Fruit fly (Drosophila melanogaster): ENCODE measurements around the gene CG16713.

The CG16713 gene

dm6 chr2L:3655698-3656105 lies 39.5 kb downstream of the CG16713 start (continued):
- TF ChIP-seq gsb-n (tag; optimal IDR thresholded peaks at IDR 0.05) = peak; percentile 98
- peak; percentile 99 for TF ChIP-seq ATbp (GFP tag; optimal IDR thresholded peaks at IDR 0.05)
- TF ChIP-seq insv (GFP tag; optimal IDR thresholded peaks at IDR 0.05) = peak; percentile 29 to 83
- TF ChIP-seq Asciz (GFP tag; optimal IDR thresholded peaks at IDR 0.05) = peak; percentile 98
- TF ChIP-seq CG14441 (GFP tag; IDR thresholded peaks at IDR 0.05) = peak; percentile 97
- TF ChIP-seq Bgb (GFP tag; IDR thresholded peaks at IDR 0.05; ENCODE audit: partially characterized antibody) = no peak
- TF ChIP-seq Abd-B (GFP tag; optimal IDR thresholded peaks at IDR 0.05) = peak; percentile 98
- TF ChIP-seq gem (tag; optimal IDR thresholded peaks at IDR 0.05) = peak; percentile 99
- peak; percentile 97 for TF ChIP-seq CG17385 (GFP tag; optimal IDR thresholded peaks at IDR 0.05)
- peak; percentile 98 for TF ChIP-seq fd64A (GFP tag; optimal IDR thresholded peaks at IDR 0.05)
- peak; percentile 88 for TF ChIP-seq CG17802 (tag; optimal IDR thresholded peaks at IDR 0.05)
- TF ChIP-seq CG7786 (GFP tag; optimal IDR thresholded peaks at IDR 0.05) = peak; percentile 98
- peak; percentile 98 for TF ChIP-seq Ssrp (tag; optimal IDR thresholded peaks at IDR 0.05)
- peak; percentile 96 for TF ChIP-seq CG15696 (tag; optimal IDR thresholded peaks at IDR 0.05)
- TF ChIP-seq Taf1 (GFP tag; IDR thresholded peaks at IDR 0.05) = peak; percentile 98
- peak; percentile 94 for TF ChIP-seq CG15514 (GFP tag; optimal IDR thresholded peaks at IDR 0.05)
- peak; percentile 98 for TF ChIP-seq CG10147 (GFP tag; optimal IDR thresholded peaks at IDR 0.05)
- TF ChIP-seq CG3065 (GFP tag; optimal IDR thresholded peaks at IDR 0.05) = peak; percentile 96
- peak; percentile 49; the same call in 1 of the 2 replicates for TF ChIP-seq crol (GFP tag; IDR thresholded peaks at IDR 0.05)
- TF ChIP-seq slou (GFP tag; optimal IDR thresholded peaks at IDR 0.05) = peak; percentile 92
- peak; percentile 91 for TF ChIP-seq CG2199 (GFP tag; IDR thresholded peaks at IDR 0.05)
- peak; percentile 97 for TF ChIP-seq CG15011 (GFP tag; optimal IDR thresholded peaks at IDR 0.05)
- TF ChIP-seq zen2 (GFP tag; IDR thresholded peaks at IDR 0.05; ENCODE audit: partially characterized antibody) = no peak
- TF ChIP-seq CG1647 (GFP tag; optimal IDR thresholded peaks at IDR 0.05) = peak; percentile 96
- peak; percentile 99 for TF ChIP-seq CG2712 (tag; optimal IDR thresholded peaks at IDR 0.05)
- peak; percentile 97 for TF ChIP-seq pb (GFP tag; optimal IDR thresholded peaks at IDR 0.05)

dm6 chr2L:3654956-3655618 lies 40.1 kb downstream of the CG16713 start:
- peak; percentile 75; the same call in 1 of the 2 replicates for TF ChIP-seq vvl (GFP tag; IDR thresholded peaks at IDR 0.05)
- peak; percentile 97 for TF ChIP-seq kah (GFP tag; optimal IDR thresholded peaks at IDR 0.05)
- 0 out of 4 replicates have a peak, but pooled peaks have one; percentile 25 for TF ChIP-seq chinmo (GFP tag; IDR thresholded peaks at IDR 0.05; ENCODE audit: partially characterized antibody)
- TF ChIP-seq Pdp1 (GFP tag; optimal IDR thresholded peaks at IDR 0.05) = peak in 1 of 2 experiments; percentile 77
- TF ChIP-seq CG8924 (tag; optimal IDR thresholded peaks at IDR 0.05) = no peak
- peak; percentile 35; the same call in 1 of the 3 replicates for TF ChIP-seq sr (GFP tag; IDR thresholded peaks at IDR 0.05)
- no peak for TF ChIP-seq CG12155 (GFP tag; optimal IDR thresholded peaks at IDR 0.05)

DNA sequence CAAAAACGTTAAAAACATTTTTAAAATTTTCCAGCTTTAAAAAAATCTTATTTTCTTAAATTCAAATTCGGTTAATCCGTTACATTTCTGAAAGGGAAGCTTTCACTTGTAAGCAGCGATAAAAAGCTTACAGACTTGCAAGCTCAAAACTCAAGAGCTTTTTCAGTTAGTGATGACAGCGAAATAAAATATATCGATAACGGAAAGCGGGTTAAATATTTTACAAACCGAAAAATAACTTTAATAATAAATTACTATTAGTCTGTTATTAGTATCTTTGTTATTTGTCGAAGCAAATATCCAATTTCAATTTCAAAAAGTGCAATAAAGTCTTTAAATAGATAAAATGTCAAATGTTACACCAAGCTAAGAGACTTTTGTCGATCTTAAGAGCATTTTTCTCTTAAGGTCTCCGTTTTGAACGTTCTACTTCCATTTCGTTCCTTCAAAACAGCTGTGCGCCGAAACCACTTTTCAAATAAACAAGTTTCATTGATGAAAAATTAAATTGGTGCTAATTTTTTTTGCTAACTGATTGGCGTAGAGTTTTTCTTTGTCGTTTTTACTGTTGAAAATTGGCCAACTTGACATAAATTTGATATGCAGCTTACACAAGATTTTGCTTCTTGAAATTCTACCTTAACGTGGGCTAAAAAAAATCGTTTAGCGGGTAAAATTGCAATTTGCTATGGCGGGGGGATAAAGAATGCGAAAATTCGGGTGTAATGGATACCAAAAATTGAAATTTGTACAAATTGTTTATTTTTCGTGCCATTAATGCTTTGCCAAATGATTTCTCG lies 46.8 kb downstream of the CG16713 start:
- TF ChIP-seq ERR (GFP tag; optimal IDR thresholded peaks at IDR 0.05) (no peak), ewg (GFP tag; optimal IDR thresholded peaks at IDR 0.05) (no peak), D19B (GFP tag; optimal IDR thresholded peaks at IDR 0.05) (no peak), p53 (GFP tag; optimal IDR thresholded peaks at IDR 0.05) (no peak), CG13287 (GFP tag; IDR thresholded peaks at IDR 0.05; ENCODE audit: partially characterized antibody) (peak; percentile 90), dmrt11E (tag; optimal IDR thresholded peaks at IDR 0.05) (no peak), CG11723 (GFP tag; optimal IDR thresholded peaks at IDR 0.05) (no peak), CG14965 (GFP tag; optimal IDR thresholded peaks at IDR 0.05; ENCODE audit: borderline replicate concordance) (no peak), dmrt99B (tag; optimal IDR thresholded peaks at IDR 0.05) (no peak), tin (GFP tag; optimal IDR thresholded peaks at IDR 0.05) (no peak), eve (GFP tag; optimal IDR thresholded peaks at IDR 0.05) (no peak), Hr39 (optimal IDR thresholded peaks at IDR 0.05) (no peak), CG10147 (GFP tag; optimal IDR thresholded peaks at IDR 0.05) (no peak), CG7745 (tag; optimal IDR thresholded peaks at IDR 0.05) (peak; percentile 78)
